Worm (Caenorhabditis elegans) whole organism, L2 larva: ENCODE data around the gene Y50E8A.11.

ENCODE experiments used
- C34F6.9 ChIP-seq: fragments of 150-350 bp; optimal IDR thresholded peaks from 2 replicates; lab custom pipeline; 2014; ENCODE audit warnings: missing biosample characterization, missing genetic modification characterization
- F13H6.1 ChIP-seq: sonication (generic microtip); optimal IDR thresholded peaks from 2 replicates; lab custom pipeline; 2016; ENCODE audit warnings: missing genetic modification characterization, missing compliant biosample characterization
- R02D3.7 ChIP-seq: fragments of 150-350 bp; optimal IDR thresholded peaks from 2 replicates; lab custom pipeline; 2014; ENCODE audit warnings: missing biosample characterization, missing genetic modification characterization
- Y55F3AM.14 ChIP-seq: fragments of 200-800 bp; sonication (Bioruptor generic); optimal IDR thresholded peaks from 2 replicates; lab custom pipeline; 2018; ENCODE audit warnings: mild to moderate bottlenecking, missing genetic modification characterization, missing compliant biosample characterization
- ZK546.5 ChIP-seq: sonication (generic microtip); optimal IDR thresholded peaks from 2 replicates; lab custom pipeline; 2017; ENCODE audit warnings: missing biosample characterization, missing genetic modification characterization
- alr-1 ChIP-seq: fragments of 150-350 bp; optimal IDR thresholded peaks from 2 replicates; lab custom pipeline; 2014; ENCODE audit warnings: missing biosample characterization, missing genetic modification characterization
- aly-2 ChIP-seq: fragments of 150-350 bp; optimal IDR thresholded peaks from 2 replicates; lab custom pipeline; 2014; ENCODE audit warnings: missing biosample characterization, missing genetic modification characterization
- ama-1 ChIP-seq: fragments of 150-350 bp; optimal IDR thresholded peaks from 2 replicates; lab custom pipeline; 2018; ENCODE audit warnings: inconsistent platforms
- blmp-1 ChIP-seq: sonication (generic microtip); optimal IDR thresholded peaks from 2 replicates; lab custom pipeline; 2017; ENCODE audit warnings: missing genetic modification characterization, mild to moderate bottlenecking, missing compliant biosample characterization, antibody characterized with exemption, moderate library complexity; ENCODE audit not compliant: insufficient read depth
- ceh-82 ChIP-seq: fragments of 150-350 bp; optimal IDR thresholded peaks from 2 replicates; lab custom pipeline; 2014; ENCODE audit warnings: missing biosample characterization, missing genetic modification characterization
- crh-2 ChIP-seq: sonication (generic microtip); optimal IDR thresholded peaks from 2 replicates; lab custom pipeline; 2017; ENCODE audit warnings: missing biosample characterization, missing genetic modification characterization
- dmd-4 ChIP-seq: sonication (generic microtip); optimal IDR thresholded peaks from 2 replicates; lab custom pipeline; 2017; ENCODE audit warnings: missing biosample characterization, missing genetic modification characterization
- egl-27 ChIP-seq: sonication (generic microtip); optimal IDR thresholded peaks from 3 replicates; lab custom pipeline; 2017; ENCODE audit warnings: missing biosample characterization, missing genetic modification reagents, missing genetic modification characterization
- elt-3 ChIP-seq: sonication (generic microtip); optimal IDR thresholded peaks from 2 replicates; lab custom pipeline; 2017; ENCODE audit warnings: missing biosample characterization, missing genetic modification characterization
- fos-1 ChIP-seq: fragments of 150-350 bp; optimal IDR thresholded peaks from 2 replicates; lab custom pipeline; 2014; ENCODE audit warnings: missing biosample characterization, missing genetic modification characterization
- gmeb-1 ChIP-seq: fragments of 150-350 bp; optimal IDR thresholded peaks from 2 replicates; lab custom pipeline; 2014; ENCODE audit warnings: missing biosample characterization, missing genetic modification characterization
- lin-11 ChIP-seq: fragments of 150-350 bp; sonication (generic microtip); optimal IDR thresholded peaks from 2 replicates; lab custom pipeline; 2014; ENCODE audit warnings: missing biosample characterization, missing genetic modification characterization, inconsistent platforms, mixed read lengths
- mab-5 ChIP-seq: fragments of 150-350 bp; optimal IDR thresholded peaks from 2 replicates; lab custom pipeline; 2014; ENCODE audit warnings: missing biosample characterization, missing genetic modification characterization
- mdl-1 ChIP-seq, 2 experiments: fragments of 150-350 bp in 1 of 2; sonication (generic microtip) in 1 of 2; optimal IDR thresholded peaks; 2 replicates each; lab custom pipeline; 2017; ENCODE audit warnings: missing biosample characterization in 2 of 2, missing genetic modification characterization in 2 of 2
- nhr-11 ChIP-seq: fragments of 150-350 bp; optimal IDR thresholded peaks from 2 replicates; lab custom pipeline; 2014; ENCODE audit warnings: missing biosample characterization, missing genetic modification characterization
- nhr-12 ChIP-seq: fragments of 150-350 bp; optimal IDR thresholded peaks from 2 replicates; lab custom pipeline; 2014; ENCODE audit warnings: missing biosample characterization, missing genetic modification characterization
- nhr-21 ChIP-seq: fragments of 150-350 bp; optimal IDR thresholded peaks from 2 replicates; lab custom pipeline; 2014; ENCODE audit warnings: missing biosample characterization, missing genetic modification characterization
- nhr-23 ChIP-seq: fragments of 150-350 bp; optimal IDR thresholded peaks from 2 replicates; lab custom pipeline; 2014; ENCODE audit warnings: missing biosample characterization, missing genetic modification reagents, missing genetic modification characterization
- nhr-237 ChIP-seq: fragments of 150-350 bp; optimal IDR thresholded peaks from 2 replicates; lab custom pipeline; 2014; ENCODE audit warnings: missing biosample characterization, missing genetic modification characterization
- nhr-25 ChIP-seq: fragments of 150-350 bp; sonication (generic microtip); optimal IDR thresholded peaks from 3 replicates; lab custom pipeline; 2014; ENCODE audit warnings: missing biosample characterization, missing genetic modification characterization
- nhr-6 ChIP-seq: fragments of 150-350 bp; optimal IDR thresholded peaks from 2 replicates; lab custom pipeline; 2014; ENCODE audit warnings: missing biosample characterization, missing genetic modification characterization
- sem-4 ChIP-seq: fragments of 150-350 bp; optimal IDR thresholded peaks from 2 replicates; lab custom pipeline; 2014; ENCODE audit warnings: missing biosample characterization, missing genetic modification reagents, missing genetic modification characterization
- skn-1 ChIP-seq: sonication (generic microtip); optimal IDR thresholded peaks from 2 replicates; lab custom pipeline; 2017; ENCODE audit warnings: missing biosample characterization, missing genetic modification characterization
- sma-3 ChIP-seq: sonication (generic microtip); optimal IDR thresholded peaks from 2 replicates; lab custom pipeline; 2016; ENCODE audit warnings: missing genetic modification reagents, missing genetic modification characterization, missing compliant biosample characterization
- unc-39 ChIP-seq: fragments of 150-350 bp; optimal IDR thresholded peaks from 2 replicates; lab custom pipeline; 2014; ENCODE audit warnings: missing biosample characterization, missing genetic modification characterization
- unc-55 ChIP-seq: fragments of 150-350 bp; sonication (generic microtip); optimal IDR thresholded peaks from 3 replicates; lab custom pipeline; 2014; ENCODE audit warnings: missing biosample characterization, missing genetic modification reagents, missing genetic modification characterization
- unc-62 ChIP-seq: fragments of 150-350 bp; optimal IDR thresholded peaks from 2 replicates; lab custom pipeline; 2014; ENCODE audit warnings: missing biosample characterization, missing genetic modification reagents, missing genetic modification characterization
- ztf-1 ChIP-seq: fragments of 200-800 bp; sonication (Bioruptor generic); conservative IDR thresholded peaks from 2 replicates; pipeline ENCODE4 v1.3.6; 2022; ENCODE audit warnings: missing genetic modification characterization, missing compliant biosample characterization
- ztf-11 ChIP-seq: sonication (generic microtip); optimal IDR thresholded peaks from 2 replicates; lab custom pipeline; 2017; ENCODE audit warnings: missing biosample characterization, missing genetic modification characterization
- ztf-4 ChIP-seq: fragments of 150-350 bp; optimal IDR thresholded peaks from 2 replicates; lab custom pipeline; 2014; ENCODE audit warnings: missing biosample characterization, missing genetic modification characterization

Gene Y50E8A.11

DNA sequence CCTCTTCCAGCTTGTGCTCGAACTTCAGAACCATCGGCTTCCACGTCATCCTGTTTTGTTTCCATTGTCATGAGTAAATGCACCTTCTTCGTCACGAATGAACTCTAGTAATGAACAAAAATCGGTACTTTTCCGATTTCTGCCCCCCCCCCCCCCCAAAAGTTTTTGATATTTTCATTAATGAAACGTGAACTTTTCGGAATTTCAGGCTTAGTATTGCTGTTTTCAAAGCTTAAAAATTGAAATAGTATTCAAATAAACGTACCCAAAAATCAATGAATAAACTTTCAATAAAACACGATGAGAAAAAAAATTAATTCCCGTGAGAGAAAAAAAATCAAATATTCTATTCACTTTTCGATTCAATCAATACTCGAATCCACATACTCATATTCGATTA, 1.6 kb upstream of the Y50E8A.11 start, which contains the start of the genes scrm-7 and Y50E8A.10:
TSS of gene scrm-7 (minus strand) at position 101 of the 400 bp plus-strand sequence.
TSS of gene Y50E8A.10 (plus strand) at position 353 of the 400 bp plus-strand sequence.
- no peak for TF ChIP-seq sem-4 (tag; lab: Kevin White, UChicago)
- no peak for TF ChIP-seq fos-1 (tag; lab: Kevin White, UChicago)
- TF ChIP-seq lin-11 (tag; lab: Kevin White, UChicago), result no peak
- TF ChIP-seq mab-5 (tag; lab: Kevin White, UChicago), result no peak
- TF ChIP-seq alr-1 (tag; lab: Kevin White, UChicago), result no peak
- TF ChIP-seq ztf-11 (tag; lab: Kevin White, UChicago), result no peak
- no peak for TF ChIP-seq sma-3 (GFP tag; lab: Kevin White, UChicago)
- no peak for TF ChIP-seq nhr-25
- TF ChIP-seq nhr-6 (tag; lab: Kevin White, UChicago), result no peak
- no peak for TF ChIP-seq unc-39
- TF ChIP-seq Y55F3AM.14 (GFP tag; lab: Kevin White, UChicago), result no peak
- TF ChIP-seq R02D3.7 (tag; lab: Kevin White, UChicago), result no peak
- TF ChIP-seq ZK546.5, result no peak

ce11 chrV:14784160-14784774, 3.0 kb downstream of the Y50E8A.11 start, which contains the start of gene Y50E8A.12:
Gene Y50E8A.12, minus strand, starts transcription at chrV:14784210.
- TF ChIP-seq ztf-11 (tag; lab: Kevin White, UChicago), result no peak
- TF ChIP-seq mdl-1 (tag; optimal IDR thresholded peaks at IDR 0.05; lab: Kevin White, UChicago), result no peak
- TF ChIP-seq elt-3, result no peak
- TF ChIP-seq nhr-237 (tag; lab: Kevin White, UChicago), result no peak
- no peak for TF ChIP-seq nhr-11 (tag; lab: Kevin White, UChicago)
- no peak for TF ChIP-seq aly-2 (tag; lab: Kevin White, UChicago)
- no peak for TF ChIP-seq ZK546.5
- no peak for TF ChIP-seq ama-1 (lab: Kevin White, UChicago)

DNA sequence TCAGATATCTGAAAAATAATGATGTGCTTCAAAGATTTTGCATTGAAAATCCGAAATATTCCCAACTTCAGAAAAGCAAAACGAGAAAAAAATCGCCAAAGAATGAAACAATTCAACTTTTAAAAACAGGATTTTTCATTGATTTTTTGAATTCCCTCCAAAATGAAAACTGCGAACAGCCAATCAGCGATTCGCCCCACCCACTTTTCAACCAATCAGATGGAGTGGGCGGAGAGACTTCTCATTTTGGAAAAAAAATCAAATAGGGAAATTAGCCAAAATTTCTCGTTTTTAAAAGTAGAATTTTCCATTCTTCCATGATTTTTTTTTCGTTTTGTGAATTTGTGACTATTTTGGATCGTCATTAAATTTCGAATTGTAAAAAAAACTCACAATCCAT, 3.6 kb downstream of the Y50E8A.11 start:
- TF ChIP-seq Y55F3AM.14 (GFP tag; lab: Kevin White, UChicago) (no peak), nhr-12 (tag; lab: Kevin White, UChicago) (no peak)

- TF ChIP-seq nhr-23, result no peak
- TF ChIP-seq unc-62 (GFP tag; lab: Kevin White, UChicago), result no peak
- no peak for TF ChIP-seq skn-1 (tag; lab: Kevin White, UChicago)
- no peak for TF ChIP-seq ztf-4 (tag; lab: Kevin White, UChicago)
- TF ChIP-seq ztf-1 (GFP tag; lab: Robert Waterston, UW), result no peak
- TF ChIP-seq blmp-1, result no peak
- TF ChIP-seq dmd-4 (tag; lab: Kevin White, UChicago), result no peak
- no peak for TF ChIP-seq C34F6.9 (tag; lab: Kevin White, UChicago)
- no peak for TF ChIP-seq nhr-237 (tag; lab: Kevin White, UChicago)
- TF ChIP-seq sem-4 (tag; lab: Kevin White, UChicago), result no peak
Measured at ce11 chrV:14788462-14788861, 7.2 kb downstream of the Y50E8A.11 start.

- no peak for TF ChIP-seq ztf-1 (GFP tag; lab: Robert Waterston, UW)
- TF ChIP-seq unc-39, result no peak
- no peak for TF ChIP-seq nhr-21 (tag; lab: Kevin White, UChicago)
- no peak for TF ChIP-seq nhr-237 (tag; lab: Kevin White, UChicago)
- TF ChIP-seq sem-4 (tag; lab: Kevin White, UChicago), result no peak
- no peak for TF ChIP-seq ceh-82 (tag; lab: Kevin White, UChicago)
Measured at ce11 chrV:14790792-14791191, 9.6 kb downstream of the Y50E8A.11 start.

DNA sequence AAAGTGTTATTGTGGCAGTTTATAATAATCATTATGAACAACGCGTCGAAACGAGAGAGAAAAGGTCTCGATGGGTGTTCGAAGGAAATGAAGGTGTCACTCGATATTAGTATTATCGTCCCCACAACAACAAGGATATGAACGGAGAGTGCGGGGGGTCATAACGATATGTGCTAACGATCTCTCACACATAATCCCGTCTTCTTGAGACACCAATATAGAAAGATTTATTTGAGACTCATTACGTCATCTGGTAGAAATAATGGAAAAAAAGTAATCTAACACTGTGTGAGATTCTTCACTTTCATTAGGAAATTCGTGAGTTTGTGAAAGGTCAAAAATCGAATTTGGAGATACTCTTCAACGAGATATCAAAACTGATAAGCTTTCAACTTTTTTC, 10.5 kb downstream of the Y50E8A.11 start:
- TF ChIP-seq mab-5 (tag; lab: Kevin White, UChicago) (no peak), R02D3.7 (tag; lab: Kevin White, UChicago) (no peak), unc-55 (no peak), blmp-1 (no peak), F13H6.1 (tag; lab: Kevin White, UChicago) (no peak), aly-2 (tag; lab: Kevin White, UChicago) (no peak), Y55F3AM.14 (GFP tag; lab: Kevin White, UChicago) (no peak), C34F6.9 (tag; lab: Kevin White, UChicago) (no peak), gmeb-1 (tag; lab: Kevin White, UChicago) (no peak), nhr-21 (tag; lab: Kevin White, UChicago) (no peak), nhr-12 (tag; lab: Kevin White, UChicago) (no peak), crh-2 (tag; lab: Kevin White, UChicago) (no peak), egl-27 (tag; lab: Kevin White, UChicago) (no peak), ztf-1 (GFP tag; lab: Robert Waterston, UW) (no peak)
